Fruit fly (Drosophila melanogaster): ENCODE results near the gene CG1503.

Gene CG1503

dm6 chrX:21074329-21074708 is 31.9 kb downstream of the CG1503 start (continued):
- TF ChIP-seq CG2120 (GFP tag; optimal IDR thresholded peaks at IDR 0.05), result peak; percentile 42
- no peak for TF ChIP-seq CG8089 (GFP tag; optimal IDR thresholded peaks at IDR 0.05)
- TF ChIP-seq trh (GFP tag; optimal IDR thresholded peaks at IDR 0.05), result no peak
- TF ChIP-seq CG10209 (GFP tag; optimal IDR thresholded peaks at IDR 0.05), result no peak
- no peak for TF ChIP-seq CG6654 (GFP tag; optimal IDR thresholded peaks at IDR 0.05)
- peak; percentile 0 for TF ChIP-seq lilli (GFP tag; optimal IDR thresholded peaks at IDR 0.05)
- TF ChIP-seq Drgx (GFP tag; IDR thresholded peaks at IDR 0.05), result peak; percentile 85
- no peak for TF ChIP-seq CG14014 (GFP tag; IDR thresholded peaks at IDR 0.05)
- peak; percentile 26 for TF ChIP-seq Dip3 (GFP tag; optimal IDR thresholded peaks at IDR 0.05)
- TF ChIP-seq zfh2 (GFP tag; optimal IDR thresholded peaks at IDR 0.05), result peak; percentile 11
- TF ChIP-seq repo (GFP tag; optimal IDR thresholded peaks at IDR 0.05), result no peak
- 0 out of 2 replicates have a peak, but pooled peaks have one; percentile 21 for TF ChIP-seq sob (GFP tag; IDR thresholded peaks at IDR 0.05)
- no peak for TF ChIP-seq CG1832 (GFP tag; optimal IDR thresholded peaks at IDR 0.05)
- TF ChIP-seq Ravus (GFP tag; IDR thresholded peaks at IDR 0.05), result no peak
- no peak for TF ChIP-seq Lhr (GFP tag; optimal IDR thresholded peaks at IDR 0.05)
- TF ChIP-seq HLH4C (GFP tag; IDR thresholded peaks at IDR 0.05; ENCODE audit: partially characterized antibody), result no peak
- peak; percentile 27 for TF ChIP-seq CG7839 (tag; optimal IDR thresholded peaks at IDR 0.05)
- TF ChIP-seq HmgD (GFP tag; optimal IDR thresholded peaks at IDR 0.05), result no peak
- peak; percentile 51 for TF ChIP-seq sens (GFP tag)
- no peak for TF ChIP-seq Gsc (GFP tag; IDR thresholded peaks at IDR 0.05)
- peak; percentile 28 for TF ChIP-seq gem (tag; optimal IDR thresholded peaks at IDR 0.05)
- TF ChIP-seq Ssrp (tag; optimal IDR thresholded peaks at IDR 0.05), result no peak
- TF ChIP-seq Ptx1 (GFP tag; IDR thresholded peaks at IDR 0.05), result peak; percentile 19; the same call in 1 of the 2 replicates
- 0 out of 2 replicates have a peak, but pooled peaks have one; percentile 30 for TF ChIP-seq lmd (GFP tag; IDR thresholded peaks at IDR 0.05)
- TF ChIP-seq esg (GFP tag; conservative IDR thresholded peaks at IDR 0.05), result no peak
- peak; percentile 32 for TF ChIP-seq lab (GFP tag; optimal IDR thresholded peaks at IDR 0.05)
- no peak for TF ChIP-seq Usf (GFP tag; optimal IDR thresholded peaks at IDR 0.05)
- peak; percentile 2 for TF ChIP-seq mam (GFP tag; optimal IDR thresholded peaks at IDR 0.05)
- no peak for TF ChIP-seq Opbp (GFP tag; IDR thresholded peaks at IDR 0.05; ENCODE audit: partially characterized antibody)
- no peak for TF ChIP-seq cg (GFP tag; optimal IDR thresholded peaks at IDR 0.05)
- TF ChIP-seq CG12744 (GFP tag; optimal IDR thresholded peaks at IDR 0.05), result no peak
- 0 out of 2 replicates have a peak, but pooled peaks have one; percentile 13 for TF ChIP-seq CG32532 (GFP tag; IDR thresholded peaks at IDR 0.05)
- peak in 1 of 2 experiments; percentile 13 for TF ChIP-seq bsh (GFP tag; optimal IDR thresholded peaks at IDR 0.05)
- TF ChIP-seq CHES-1-like (GFP tag; optimal IDR thresholded peaks at IDR 0.05), result no peak
- no peak for TF ChIP-seq cwo (GFP tag; optimal IDR thresholded peaks at IDR 0.05)
- TF ChIP-seq slbo (GFP tag; IDR thresholded peaks at IDR 0.05), result peak; percentile 21
- TF ChIP-seq CG11504 (tag; optimal IDR thresholded peaks at IDR 0.05), result peak; percentile 18
- no peak for TF ChIP-seq Bgb (GFP tag; IDR thresholded peaks at IDR 0.05; ENCODE audit: partially characterized antibody)
- TF ChIP-seq Xbp1 (GFP tag; optimal IDR thresholded peaks at IDR 0.05), result no peak
- peak; percentile 83 for TF ChIP-seq Med (GFP tag)
- TF ChIP-seq Poxn (GFP tag; IDR thresholded peaks at IDR 0.05), result no peak
